Fruit fly (Drosophila melanogaster) whole organism, embryonic: ENCODE data around the gene Upf2.

ENCODE experiments used
- Antp ChIP-seq: fragments of 200-800 bp; sonication (Bioruptor generic); optimal IDR thresholded peaks from 3 replicates; lab custom pipeline; 2016; ENCODE audit warnings: missing biosample characterization, missing genetic modification characterization
- BEAF-32 ChIP-seq: fragments of 200-800 bp; sonication (Bioruptor generic); optimal IDR thresholded peaks from 3 replicates; lab custom pipeline; 2017; ENCODE audit warnings: missing biosample characterization, missing genetic modification characterization, mild to moderate bottlenecking, moderate library complexity, missing genetic modification reagents
- CG10267 ChIP-seq: fragments of 200-800 bp; sonication (Bioruptor generic); optimal IDR thresholded peaks from 2 replicates; lab custom pipeline; 2018; ENCODE audit warnings: missing biosample characterization, mild to moderate bottlenecking, missing genetic modification characterization, moderate library complexity
- CG11085 ChIP-seq: fragments of 200-800 bp; sonication (Bioruptor generic); IDR thresholded peaks from 2 replicates; pipeline ENCODE4 v1.3.6; 2022; ENCODE audit warnings: missing biosample characterization, missing genetic modification characterization
- CG11695 ChIP-seq: fragments of 200-800 bp; sonication (Bioruptor generic); IDR thresholded peaks from 3 replicates; pipeline ENCODE4 v1.3.6; 2022; ENCODE audit warnings: missing biosample characterization, missing genetic modification characterization
- CG12071 ChIP-seq: fragments of 200-800 bp; sonication (Bioruptor generic); optimal IDR thresholded peaks from 3 replicates; lab custom pipeline; 2018; ENCODE audit warnings: missing biosample characterization, mild to moderate bottlenecking, missing genetic modification characterization
- CG12391 ChIP-seq: fragments of 200-800 bp; sonication (Bioruptor generic); optimal IDR thresholded peaks from 3 replicates; lab custom pipeline; 2018; ENCODE audit warnings: missing biosample characterization, mild to moderate bottlenecking, missing genetic modification characterization, moderate library complexity
- CG12744 ChIP-seq: fragments of 200-800 bp; sonication (Bioruptor generic); optimal IDR thresholded peaks from 2 replicates; lab custom pipeline; 2016; ENCODE audit warnings: missing biosample characterization, missing genetic modification characterization
- CG12769 ChIP-seq: fragments of 200-800 bp; sonication (Bioruptor generic); optimal IDR thresholded peaks from 2 replicates; lab custom pipeline; 2019; ENCODE audit warnings: missing biosample characterization, mild to moderate bottlenecking, missing genetic modification characterization, moderate library complexity
- CG13123 ChIP-seq: fragments of 200-800 bp; sonication (Bioruptor generic); optimal IDR thresholded peaks from 2 replicates; lab custom pipeline; 2016; ENCODE audit warnings: missing biosample characterization, missing genetic modification characterization
- CG14014 ChIP-seq: fragments of 200-800 bp; sonication (Bioruptor generic); IDR thresholded peaks from 2 replicates; pipeline ENCODE4 v1.3.6; 2022; ENCODE audit warnings: missing biosample characterization, missing genetic modification characterization
- CG15479 ChIP-seq: fragments of 200-800 bp; sonication (Bioruptor generic); optimal IDR thresholded peaks from 3 replicates; lab custom pipeline; 2019; ENCODE audit warnings: missing biosample characterization, mild to moderate bottlenecking, missing genetic modification characterization, moderate library complexity
- CG16779 ChIP-seq: fragments of 200-800 bp; sonication (Bioruptor generic); IDR thresholded peaks from 2 replicates; pipeline ENCODE4 v1.3.6; 2022; ENCODE audit warnings: missing biosample characterization, missing genetic modification characterization
- CG17186 ChIP-seq: fragments of 200-800 bp; sonication (Bioruptor generic); optimal IDR thresholded peaks from 3 replicates; lab custom pipeline; 2017; ENCODE audit warnings: missing biosample characterization, missing genetic modification reagents, missing genetic modification characterization
- CG17361 ChIP-seq: fragments of 200-800 bp; sonication (Bioruptor generic); IDR thresholded peaks from 3 replicates; pipeline ENCODE4 v1.3.6; 2022; ENCODE audit warnings: missing biosample characterization, missing genetic modification characterization
- CG17802 ChIP-seq: fragments of 200-800 bp; sonication (Bioruptor generic); optimal IDR thresholded peaks from 2 replicates; lab custom pipeline; 2018; ENCODE audit warnings: missing biosample characterization, mild to moderate bottlenecking, missing genetic modification characterization, moderate library complexity
- CG2116 ChIP-seq: fragments of 200-800 bp; sonication (Bioruptor generic); optimal IDR thresholded peaks from 3 replicates; lab custom pipeline; 2018; ENCODE audit warnings: missing biosample characterization, mild to moderate bottlenecking, missing genetic modification characterization
- CG2199 ChIP-seq: fragments of 200-800 bp; sonication (Bioruptor generic); IDR thresholded peaks from 3 replicates; pipeline ENCODE4 v1.3.6; 2022; ENCODE audit warnings: missing biosample characterization, missing genetic modification characterization
- CG2889 ChIP-seq: fragments of 200-800 bp; sonication (Bioruptor generic); IDR thresholded peaks from 3 replicates; pipeline ENCODE4 v1.3.6; 2022; ENCODE audit warnings: missing biosample characterization, missing genetic modification characterization
- CG3838 ChIP-seq: fragments of 200-800 bp; sonication (Bioruptor generic); optimal IDR thresholded peaks from 3 replicates; lab custom pipeline; 2016; ENCODE audit warnings: missing biosample characterization, missing genetic modification characterization
- CG42726 ChIP-seq: fragments of 200-800 bp; sonication (Bioruptor generic); IDR thresholded peaks from 2 replicates; pipeline ENCODE4 v1.3.6; 2022; ENCODE audit warnings: missing biosample characterization, missing genetic modification characterization; ENCODE audit not compliant: partially characterized antibody
- CG4328 ChIP-seq: fragments of 200-800 bp; sonication (Bioruptor generic); optimal IDR thresholded peaks from 3 replicates; lab custom pipeline; 2017; ENCODE audit warnings: missing biosample characterization, missing genetic modification reagents, missing genetic modification characterization
- CG4404 ChIP-seq: fragments of 200-800 bp; sonication (Bioruptor generic); IDR thresholded peaks from 2 replicates; pipeline ENCODE4 v1.3.6; 2022; ENCODE audit warnings: missing biosample characterization, missing genetic modification characterization
- CG4707 ChIP-seq: fragments of 200-800 bp; sonication (Bioruptor generic); optimal IDR thresholded peaks from 2 replicates; lab custom pipeline; 2018; ENCODE audit warnings: missing biosample characterization, mild to moderate bottlenecking, missing genetic modification characterization, moderate library complexity
- CG7271 ChIP-seq: fragments of 200-800 bp; sonication (Bioruptor generic); optimal IDR thresholded peaks from 2 replicates; lab custom pipeline; 2018; ENCODE audit warnings: missing biosample characterization, mild to moderate bottlenecking, missing genetic modification characterization, moderate library complexity
- CG8924 ChIP-seq: fragments of 200-800 bp; optimal IDR thresholded peaks from 3 replicates; lab custom pipeline; 2019; ENCODE audit warnings: missing biosample characterization, mild to moderate bottlenecking, missing genetic modification characterization, moderate library complexity
- CG9437 ChIP-seq: fragments of 200-800 bp; sonication (Bioruptor generic); optimal IDR thresholded peaks from 2 replicates; lab custom pipeline; 2018; ENCODE audit warnings: missing biosample characterization, mild to moderate bottlenecking, missing genetic modification characterization
- CG9727 ChIP-seq: fragments of 200-800 bp; sonication (Bioruptor generic); optimal IDR thresholded peaks from 3 replicates; lab custom pipeline; 2017; ENCODE audit warnings: missing biosample characterization, mild to moderate bottlenecking, missing genetic modification characterization
- CG9932 ChIP-seq: fragments of 200-800 bp; sonication (Bioruptor generic); IDR thresholded peaks from 2 replicates; pipeline ENCODE4 v1.3.6; 2022; ENCODE audit warnings: missing biosample characterization, missing genetic modification characterization
- CTCF ChIP-seq: fragments of 200-800 bp; sonication (Bioruptor generic); optimal IDR thresholded peaks from 2 replicates; lab custom pipeline; 2017; ENCODE audit warnings: missing biosample characterization, mild to moderate bottlenecking, missing genetic modification characterization, moderate library complexity
- Camta ChIP-seq: fragments of 200-800 bp; sonication (Bioruptor generic); optimal IDR thresholded peaks from 2 replicates; lab custom pipeline; 2016; ENCODE audit warnings: missing biosample characterization, missing genetic modification characterization
- Dbx ChIP-seq: fragments of 200-800 bp; sonication (Bioruptor generic); IDR thresholded peaks from 3 replicates; pipeline ENCODE4 v1.3.6; 2022; ENCODE audit warnings: missing biosample characterization, missing genetic modification characterization
- Dll ChIP-seq: fragments of 200-800 bp; sonication (Bioruptor generic); IDR thresholded peaks from 4 replicates; pipeline ENCODE4 v1.3.6; 2022; ENCODE audit warnings: missing biosample characterization, missing genetic modification characterization; ENCODE audit not compliant: partially characterized antibody
- Gsc ChIP-seq: fragments of 200-800 bp; sonication (Bioruptor generic); IDR thresholded peaks from 2 replicates; pipeline ENCODE4 v1.3.6; 2022; ENCODE audit warnings: missing biosample characterization, missing genetic modification characterization
- H15 ChIP-seq: fragments of 200-800 bp; sonication (Bioruptor generic); IDR thresholded peaks from 3 replicates; pipeline ENCODE4 v1.3.6; 2022; ENCODE audit warnings: missing biosample characterization, missing genetic modification characterization
- HLHmδ ChIP-seq: fragments of 200-800 bp; sonication (Bioruptor generic); optimal IDR thresholded peaks from 2 replicates; lab custom pipeline; 2018; ENCODE audit warnings: missing biosample characterization, mild to moderate bottlenecking, missing genetic modification characterization, moderate library complexity
- Opbp ChIP-seq: fragments of 200-800 bp; sonication (Bioruptor generic); IDR thresholded peaks from 3 replicates; pipeline ENCODE4 v1.3.6; 2022; ENCODE audit warnings: missing biosample characterization, missing genetic modification characterization; ENCODE audit not compliant: partially characterized antibody
- Rfx ChIP-seq: fragments of 200-800 bp; sonication (Bioruptor generic); IDR thresholded peaks from 2 replicates; pipeline ENCODE4 v1.3.6; 2022; ENCODE audit warnings: missing biosample characterization, missing genetic modification characterization
- Scr ChIP-seq: fragments of 200-800 bp; sonication (Bioruptor generic); IDR thresholded peaks from 2 replicates; pipeline ENCODE4 v1.3.6; 2022; ENCODE audit warnings: missing biosample characterization, missing genetic modification characterization; ENCODE audit not compliant: partially characterized antibody
- cad ChIP-seq: fragments of >200 bp; optimal IDR thresholded peaks from 2 replicates; lab custom pipeline; 2017; ENCODE audit warnings: missing biosample characterization, missing genetic modification characterization
- chm ChIP-seq: fragments of 200-800 bp; sonication (Bioruptor generic); IDR thresholded peaks from 2 replicates; pipeline ENCODE4 v1.3.6; 2022; ENCODE audit warnings: missing biosample characterization, missing genetic modification characterization
- dati ChIP-seq: fragments of 200-800 bp; sonication (Bioruptor generic); IDR thresholded peaks from 2 replicates; pipeline ENCODE4 v1.3.6; 2022; ENCODE audit warnings: missing biosample characterization, missing genetic modification characterization
- ewg ChIP-seq: fragments of 200-800 bp; sonication (Bioruptor generic); optimal IDR thresholded peaks from 3 replicates; lab custom pipeline; 2017; ENCODE audit warnings: mild to moderate bottlenecking, missing biosample characterization, missing genetic modification reagents, missing genetic modification characterization
- ftz-f1 ChIP-seq: fragments of 200-800 bp; sonication (Bioruptor generic); optimal IDR thresholded peaks from 2 replicates; lab custom pipeline; 2016; ENCODE audit warnings: missing biosample characterization, missing genetic modification characterization
- grau ChIP-seq: fragments of 200-800 bp; optimal IDR thresholded peaks from 3 replicates; lab custom pipeline; 2019; ENCODE audit warnings: missing biosample characterization, mild to moderate bottlenecking, missing genetic modification characterization, moderate library complexity
- hb ChIP-seq: fragments of 200-800 bp; sonication (Bioruptor generic); IDR thresholded peaks from 3 replicates; pipeline ENCODE4 v1.3.6; 2022; ENCODE audit warnings: missing biosample characterization, missing genetic modification characterization; ENCODE audit not compliant: partially characterized antibody
- jing ChIP-seq: fragments of 200-800 bp; sonication (Bioruptor generic); optimal IDR thresholded peaks from 2 replicates; lab custom pipeline; 2018; ENCODE audit warnings: missing biosample characterization, mild to moderate bottlenecking, missing genetic modification characterization
- klu ChIP-seq: fragments of 200-800 bp; sonication (Bioruptor generic); IDR thresholded peaks from 2 replicates; pipeline ENCODE4 v1.3.6; 2022; ENCODE audit warnings: missing biosample characterization, missing genetic modification characterization
- mam ChIP-seq: fragments of 200-800 bp; sonication (Bioruptor generic); optimal IDR thresholded peaks from 3 replicates; lab custom pipeline; 2016; ENCODE audit warnings: missing biosample characterization, missing genetic modification characterization
- mirr ChIP-seq: fragments of 200-800 bp; sonication (Bioruptor generic); optimal IDR thresholded peaks from 3 replicates; lab custom pipeline; 2018; ENCODE audit warnings: missing biosample characterization, mild to moderate bottlenecking, missing genetic modification characterization
- oc ChIP-seq: fragments of 200-800 bp; sonication (Bioruptor generic); optimal IDR thresholded peaks from 2 replicates; lab custom pipeline; 2018; ENCODE audit warnings: missing biosample characterization, mild to moderate bottlenecking, missing genetic modification characterization, moderate library complexity
- pho ChIP-seq: fragments of 200-800 bp; sonication (Bioruptor generic); optimal IDR thresholded peaks from 2 replicates; lab custom pipeline; 2016; ENCODE audit warnings: missing biosample characterization, missing genetic modification characterization
- z ChIP-seq: fragments of 200-800 bp; sonication (Bioruptor generic); IDR thresholded peaks from 3 replicates; pipeline ENCODE4 v1.3.6; 2022; ENCODE audit warnings: missing biosample characterization, missing genetic modification characterization

Upf2 gene

dm6 chrX:8060921-8061270, 14.4 kb downstream of the Upf2 start (continued):
- no peak for TF ChIP-seq hb (GFP tag; lab: Robert Waterston, UW)
- no peak for TF ChIP-seq Dbx
- peak; percentile 2 for TF ChIP-seq CG4707 (GFP tag; lab: Kevin White, UChicago)
- TF ChIP-seq CG7271 (tag; lab: Kevin White, UChicago), result no peak
- peak; percentile 52; the same call in 2 of the 3 replicates for TF ChIP-seq CG2199 (GFP tag; lab: Robert Waterston, UW)
- TF ChIP-seq jing (GFP tag; lab: Kevin White, UChicago), result no peak
- TF ChIP-seq oc (tag; lab: Kevin White, UChicago), result no peak
- no peak for TF ChIP-seq CG11085 (GFP tag; lab: Robert Waterston, UW)
- TF ChIP-seq z, result 0 out of 3 replicates have a peak, but pooled peaks have one; percentile 26
- no peak for TF ChIP-seq mam (GFP tag; lab: Kevin White, UChicago)
- no peak for TF ChIP-seq CG2889 (GFP tag; lab: Robert Waterston, UW)
- no peak for TF ChIP-seq Dll (GFP tag; lab: Robert Waterston, UW)
- no peak for TF ChIP-seq pho (GFP tag; lab: Kevin White, UChicago)
- TF ChIP-seq Camta, result no peak
- peak; percentile 55 for TF ChIP-seq mirr (GFP tag; lab: Kevin White, UChicago)
- no peak for TF ChIP-seq Rfx (GFP tag; lab: Robert Waterston, UW)
- no peak for TF ChIP-seq CG9932 (GFP tag; lab: Robert Waterston, UW)
- no peak for TF ChIP-seq CG17361 (GFP tag; lab: Robert Waterston, UW)
- no peak for TF ChIP-seq BEAF-32 (GFP tag; lab: Kevin White, UChicago)
- TF ChIP-seq CG10267 (tag; lab: Kevin White, UChicago), result no peak
- TF ChIP-seq ewg (GFP tag; lab: Kevin White, UChicago), result peak; percentile 99
- TF ChIP-seq CG11695 (GFP tag; lab: Robert Waterston, UW), result no peak
- no peak for TF ChIP-seq dati (GFP tag; lab: Robert Waterston, UW)
- TF ChIP-seq H15 (GFP tag; lab: Robert Waterston, UW), result no peak
- TF ChIP-seq cad (GFP tag; lab: Kevin White, UChicago), result no peak
- no peak for TF ChIP-seq CG12769 (tag; lab: Kevin White, UChicago)
- TF ChIP-seq CG4404 (GFP tag; lab: Robert Waterston, UW), result no peak
- no peak for TF ChIP-seq CG12744 (GFP tag; lab: Kevin White, UChicago)
- no peak for TF ChIP-seq CTCF (GFP tag; lab: Kevin White, UChicago)
- TF ChIP-seq Gsc (GFP tag; lab: Robert Waterston, UW), result no peak
- TF ChIP-seq CG12071, result no peak
- no peak for TF ChIP-seq CG2116 (GFP tag; lab: Kevin White, UChicago)
- no peak for TF ChIP-seq Scr (GFP tag; lab: Robert Waterston, UW)
- no peak for TF ChIP-seq CG8924 (tag; lab: Kevin White, UChicago)
- TF ChIP-seq HLHmδ (GFP tag; lab: Kevin White, UChicago), result peak; percentile 27
- no peak for TF ChIP-seq CG16779
- TF ChIP-seq grau, result no peak
- peak; percentile 6; the same call in 1 of the 3 replicates for TF ChIP-seq Opbp (GFP tag; lab: Robert Waterston, UW)
- no peak for TF ChIP-seq CG9437 (GFP tag; lab: Kevin White, UChicago)
- TF ChIP-seq CG17802 (tag; lab: Kevin White, UChicago), result no peak
- no peak for TF ChIP-seq CG17186 (GFP tag; lab: Kevin White, UChicago)
- TF ChIP-seq CG3838 (GFP tag; lab: Kevin White, UChicago), result no peak
- no peak for TF ChIP-seq CG4328 (GFP tag; lab: Kevin White, UChicago)
- no peak for TF ChIP-seq ftz-f1
- no peak for TF ChIP-seq Antp
- no peak for TF ChIP-seq CG15479 (GFP tag; lab: Kevin White, UChicago)
- TF ChIP-seq CG14014 (GFP tag; lab: Robert Waterston, UW), result no peak
- no peak for TF ChIP-seq CG12391 (tag; lab: Kevin White, UChicago)
- TF ChIP-seq CG9727 (GFP tag; lab: Kevin White, UChicago), result no peak
- TF ChIP-seq chm (GFP tag; lab: Robert Waterston, UW), result 0 out of 2 replicates have a peak, but pooled peaks have one; percentile 22
- TF ChIP-seq CG42726 (GFP tag; lab: Robert Waterston, UW), result no peak
- no peak for TF ChIP-seq klu (GFP tag; lab: Robert Waterston, UW)
- TF ChIP-seq CG13123, result no peak
